Worm (Caenorhabditis elegans) whole organism, mixed stage, embryonic: Measurements from ENCODE around the gene srx-42.

Source experiments
- M03D4.4 ChIP-seq: sonication (generic microtip); optimal IDR thresholded peaks from 2 replicates; lab custom pipeline; 2017; ENCODE audit warnings: mild to moderate bottlenecking, missing genetic modification characterization, missing compliant biosample characterization
- bed-3 ChIP-seq: fragments of 200-800 bp; sonication (Bioruptor generic); optimal IDR thresholded peaks from 3 replicates; lab custom pipeline; 2018; ENCODE audit warnings: mild to moderate bottlenecking, missing genetic modification characterization, moderate library complexity, missing compliant biosample characterization
- blmp-1 ChIP-seq: fragments of 150-350 bp; optimal IDR thresholded peaks from 2 replicates; lab custom pipeline; 2014; ENCODE audit warnings: missing biosample characterization, missing genetic modification characterization
- ceh-43 ChIP-seq: fragments of 200-800 bp; sonication (Bioruptor generic); optimal IDR thresholded peaks from 2 replicates; lab custom pipeline; 2018; ENCODE audit warnings: mild to moderate bottlenecking, missing genetic modification characterization, moderate library complexity, missing compliant biosample characterization
- ceh-83 ChIP-seq: fragments of 200-800 bp; sonication (Bioruptor generic); optimal IDR thresholded peaks from 2 replicates; lab custom pipeline; 2018; ENCODE audit warnings: mild to moderate bottlenecking, missing genetic modification characterization, missing compliant biosample characterization
- ces-1 ChIP-seq: fragments of 150-350 bp; optimal IDR thresholded peaks from 2 replicates; lab custom pipeline; 2014; ENCODE audit warnings: missing biosample characterization, missing genetic modification reagents, missing genetic modification characterization
- cnd-1 ChIP-seq: fragments of 200-800 bp; sonication (Bioruptor generic); optimal IDR thresholded peaks from 2 replicates; lab custom pipeline; 2018; ENCODE audit warnings: mild to moderate bottlenecking, missing genetic modification characterization, missing compliant biosample characterization
- drap-1 ChIP-seq: fragments of 200-800 bp; sonication (Bioruptor generic); optimal IDR thresholded peaks from 3 replicates; lab custom pipeline; 2018; ENCODE audit warnings: mild to moderate bottlenecking, missing genetic modification characterization, missing compliant biosample characterization
- elt-1 ChIP-seq: sonication (generic microtip); optimal IDR thresholded peaks from 2 replicates; lab custom pipeline; 2017; ENCODE audit warnings: missing genetic modification characterization, mild to moderate bottlenecking, missing compliant biosample characterization, antibody characterized with exemption, moderate library complexity, borderline replicate concordance; ENCODE audit not compliant: insufficient read depth
- flh-1 ChIP-seq: fragments of 200-800 bp; sonication (Bioruptor generic); optimal IDR thresholded peaks from 2 replicates; lab custom pipeline; 2018; ENCODE audit warnings: mild to moderate bottlenecking, missing genetic modification characterization, moderate library complexity, missing compliant biosample characterization
- hlh-1 ChIP-seq: fragments of 150-350 bp; optimal IDR thresholded peaks from 2 replicates; lab custom pipeline; 2014; ENCODE audit warnings: missing biosample characterization, missing genetic modification reagents, missing genetic modification characterization
- lin-13 ChIP-seq: fragments of 150-350 bp; optimal IDR thresholded peaks from 2 replicates; lab custom pipeline; 2014; ENCODE audit warnings: missing biosample characterization, missing genetic modification characterization
- lin-32 ChIP-seq: fragments of 200-800 bp; sonication (Bioruptor generic); optimal IDR thresholded peaks from 2 replicates; lab custom pipeline; 2018; ENCODE audit warnings: mild to moderate bottlenecking, missing genetic modification characterization, missing compliant biosample characterization
- lsy-2 ChIP-seq: fragments of 150-350 bp; optimal IDR thresholded peaks from 2 replicates; lab custom pipeline; 2014; ENCODE audit warnings: missing biosample characterization, missing genetic modification characterization
- mep-1 ChIP-seq: fragments of 150-350 bp; optimal IDR thresholded peaks from 2 replicates; lab custom pipeline; 2017; ENCODE audit warnings: missing biosample characterization, missing genetic modification reagents, missing genetic modification characterization, inconsistent platforms
- mls-2 ChIP-seq: sonication (generic microtip); optimal IDR thresholded peaks from 2 replicates; lab custom pipeline; 2016; ENCODE audit warnings: mild to moderate bottlenecking, missing genetic modification characterization, moderate library complexity, missing compliant biosample characterization
- nhr-12 ChIP-seq: fragments of 150-350 bp; optimal IDR thresholded peaks from 2 replicates; lab custom pipeline; 2014; ENCODE audit warnings: missing biosample characterization, missing genetic modification characterization
- nhr-2 ChIP-seq: fragments of 150-350 bp; optimal IDR thresholded peaks from 2 replicates; lab custom pipeline; 2014; ENCODE audit warnings: missing biosample characterization, missing genetic modification characterization
- nhr-237 ChIP-seq: fragments of 150-350 bp; optimal IDR thresholded peaks from 2 replicates; lab custom pipeline; 2014; ENCODE audit warnings: missing biosample characterization, missing genetic modification characterization
- nhr-28 ChIP-seq: fragments of 150-350 bp; optimal IDR thresholded peaks from 2 replicates; lab custom pipeline; 2014; ENCODE audit warnings: missing biosample characterization, missing genetic modification characterization
- snpc-4 ChIP-seq: fragments of 150-350 bp; optimal IDR thresholded peaks from 2 replicates; lab custom pipeline; 2014; ENCODE audit warnings: missing biosample characterization, missing genetic modification characterization
- sptf-1 ChIP-seq: sonication (generic microtip); optimal IDR thresholded peaks from 2 replicates; lab custom pipeline; 2017; ENCODE audit warnings: mild to moderate bottlenecking, missing genetic modification characterization, moderate library complexity, missing compliant biosample characterization
- tbx-8 ChIP-seq: fragments of 200-800 bp; sonication (Bioruptor generic); optimal IDR thresholded peaks from 2 replicates; lab custom pipeline; 2018; ENCODE audit warnings: mild to moderate bottlenecking, missing genetic modification characterization, moderate library complexity, missing compliant biosample characterization
- unc-120 ChIP-seq: sonication (generic microtip); optimal IDR thresholded peaks from 2 replicates; lab custom pipeline; 2017; ENCODE audit warnings: missing genetic modification characterization, missing compliant biosample characterization; ENCODE audit not compliant: poor library complexity, severe bottlenecking
- unc-62 ChIP-seq: fragments of 150-350 bp; optimal IDR thresholded peaks from 2 replicates; lab custom pipeline; 2014; ENCODE audit warnings: missing biosample characterization, missing genetic modification reagents, missing genetic modification characterization
- zip-8 ChIP-seq: fragments of 150-350 bp; optimal IDR thresholded peaks from 2 replicates; lab custom pipeline; 2014; ENCODE audit warnings: missing biosample characterization, missing genetic modification characterization
- ztf-11 ChIP-seq: fragments of 150-350 bp; optimal IDR thresholded peaks from 2 replicates; lab custom pipeline; 2014; ENCODE audit warnings: missing biosample characterization, missing genetic modification characterization

Gene srx-42

ce11 chrV:13892457-13893375 is 28.1 kb upstream of the srx-42 start, which contains the start of gene sptl-3:
sptl-3 (plus strand) TSS chrV:13893325.
- TF ChIP-seq bed-3 (GFP tag; lab: Kevin White, UChicago) (no peak), drap-1 (GFP tag; lab: Kevin White, UChicago) (no peak), lin-13 (tag; lab: Kevin White, UChicago) (no peak), unc-120 (tag; lab: Kevin White, UChicago) (peak; percentile 7), flh-1 (GFP tag; lab: Kevin White, UChicago) (no peak), unc-62 (peak; percentile 17), ces-1 (GFP tag; lab: Kevin White, UChicago) (no peak), ztf-11 (no peak), mep-1 (tag; lab: Kevin White, UChicago) (peak; percentile 14)

ce11 chrV:13893583-13893982 is 27.2 kb upstream of the srx-42 start:
- TF ChIP-seq nhr-237: no peak
- TF ChIP-seq zip-8: no peak
- TF ChIP-seq drap-1 (GFP tag; lab: Kevin White, UChicago): no peak
- no peak for TF ChIP-seq ceh-43 (GFP tag; lab: Kevin White, UChicago)
- no peak for TF ChIP-seq tbx-8
- TF ChIP-seq hlh-1 (tag; lab: Kevin White, UChicago): no peak
- no peak for TF ChIP-seq elt-1 (tag; lab: Kevin White, UChicago)
- no peak for TF ChIP-seq nhr-2 (tag; lab: Kevin White, UChicago)
- no peak for TF ChIP-seq lsy-2 (tag; lab: Kevin White, UChicago)
- no peak for TF ChIP-seq ceh-83 (GFP tag; lab: Kevin White, UChicago)
- no peak for TF ChIP-seq nhr-12
- TF ChIP-seq cnd-1: no peak
- no peak for TF ChIP-seq mls-2 (tag; lab: Kevin White, UChicago)

ce11 chrV:13898356-13898755 is 22.5 kb upstream of the srx-42 start, which contains the start of gene cyp-35C1:
cyp-35C1 (minus strand) TSS chrV:13898487.
- TF ChIP-seq lsy-2 (tag; lab: Kevin White, UChicago): no peak
- TF ChIP-seq hlh-1 (tag; lab: Kevin White, UChicago): no peak
- TF ChIP-seq sptf-1 (tag; lab: Kevin White, UChicago): no peak
- no peak for TF ChIP-seq tbx-8
- no peak for TF ChIP-seq zip-8
- no peak for TF ChIP-seq snpc-4 (tag; lab: Kevin White, UChicago)
- TF ChIP-seq flh-1 (GFP tag; lab: Kevin White, UChicago): no peak
- TF ChIP-seq ceh-83 (GFP tag; lab: Kevin White, UChicago): no peak
- no peak for TF ChIP-seq nhr-12

- TF ChIP-seq nhr-12: no peak
- TF ChIP-seq ceh-43 (GFP tag; lab: Kevin White, UChicago): no peak
- TF ChIP-seq ces-1 (GFP tag; lab: Kevin White, UChicago): no peak
- no peak for TF ChIP-seq mep-1 (tag; lab: Kevin White, UChicago)
- TF ChIP-seq zip-8: no peak
- no peak for TF ChIP-seq unc-62
- no peak for TF ChIP-seq lin-13 (tag; lab: Kevin White, UChicago)
- TF ChIP-seq M03D4.4 (tag; lab: Kevin White, UChicago): no peak
Observed at ce11 chrV:13899213-13899612, 21.6 kb upstream of the srx-42 start, which contains the start of gene oac-3. oac-3 (plus strand) TSS chrV:13899513.

ce11 chrV:13902495-13902894 is 18.3 kb upstream of the srx-42 start, which contains the start of gene C06B3.1:
C06B3.1 (plus strand) TSS chrV:13902795.
- no peak for TF ChIP-seq unc-120 (tag; lab: Kevin White, UChicago)
- no peak for TF ChIP-seq cnd-1
- no peak for TF ChIP-seq nhr-28 (tag; lab: Kevin White, UChicago)
- no peak for TF ChIP-seq blmp-1
- no peak for TF ChIP-seq lin-32 (GFP tag; lab: Kevin White, UChicago)
- TF ChIP-seq nhr-237: no peak
- TF ChIP-seq sptf-1 (tag; lab: Kevin White, UChicago): no peak
- TF ChIP-seq lsy-2 (tag; lab: Kevin White, UChicago): no peak
